Fruit fly (Drosophila melanogaster): Measurements from ENCODE around the gene CG43445.

Gene CG43445

DNA sequence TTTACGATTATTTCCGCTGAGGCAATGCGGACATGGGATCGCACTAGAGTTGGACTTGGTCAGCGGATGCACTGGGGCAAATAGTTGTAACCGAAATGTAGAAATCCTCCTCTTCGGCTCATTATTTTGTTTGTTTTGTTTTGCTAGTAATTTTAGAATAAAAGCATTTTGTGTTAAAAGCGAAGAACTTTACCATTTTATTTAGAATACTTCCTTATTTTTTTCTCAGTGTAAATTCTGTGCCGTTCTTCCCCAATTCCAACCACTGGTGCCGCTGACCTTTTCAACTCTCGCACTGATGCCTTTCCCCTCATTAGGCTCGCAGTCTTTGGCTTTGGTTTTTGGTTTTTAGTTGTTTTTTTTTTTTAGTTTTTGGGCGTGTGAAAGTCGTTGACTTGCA is 35.1 kb downstream of the CG43445 start (continued):
- TF ChIP-seq lov (optimal IDR thresholded peaks at IDR 0.05) (no peak), lov (GFP tag; IDR thresholded peaks at IDR 0.05) (peak; percentile 33; the same call in 1 of the 3 replicates), tna (GFP tag; IDR thresholded peaks at IDR 0.05; ENCODE audit: partially characterized antibody) (no peak), eyg (GFP tag; optimal IDR thresholded peaks at IDR 0.05) (no peak), Ada2b (GFP tag; IDR thresholded peaks at IDR 0.05) (peak; percentile 41; the same call in 1 of the 2 replicates), CG34422 (GFP tag; IDR thresholded peaks at IDR 0.05) (0 out of 3 replicates have a peak, but pooled peaks have one; percentile 49), nmo (GFP tag; optimal IDR thresholded peaks at IDR 0.05) (peak; percentile 64), zen (tag; optimal IDR thresholded peaks at IDR 0.05) (peak; percentile 59), CG3847 (GFP tag; IDR thresholded peaks at IDR 0.05) (0 out of 2 replicates have a peak, but pooled peaks have one; percentile 25), CG11696 (GFP tag; IDR thresholded peaks at IDR 0.05) (no peak; the same call in 1 of the 2 replicates), odd (GFP tag; optimal IDR thresholded peaks at IDR 0.05) (no peak), B-H1 (GFP tag; IDR thresholded peaks at IDR 0.05) (peak; percentile 28), p53 (GFP tag; optimal IDR thresholded peaks at IDR 0.05) (no peak), CG8944 (GFP tag; optimal IDR thresholded peaks at IDR 0.05) (peak; percentile 44), CoRest (tag; optimal IDR thresholded peaks at IDR 0.05) (peak; percentile 43), Chrac-16 (GFP tag; optimal IDR thresholded peaks at IDR 0.05) (peak; percentile 69), Mes4 (GFP tag; optimal IDR thresholded peaks at IDR 0.05) (peak; percentile 57), Gsc (GFP tag; IDR thresholded peaks at IDR 0.05) (0 out of 2 replicates have a peak, but pooled peaks have one; percentile 25), Meics (GFP tag; optimal IDR thresholded peaks at IDR 0.05) (peak; percentile 3), CG7839 (tag; optimal IDR thresholded peaks at IDR 0.05) (peak; percentile 65), CG6683 (GFP tag; optimal IDR thresholded peaks at IDR 0.05) (no peak), bab2 (GFP tag; optimal IDR thresholded peaks at IDR 0.05) (peak; percentile 15), ssp (GFP tag; IDR thresholded peaks at IDR 0.05) (peak; percentile 40; the same call in 1 of the 2 replicates), CG1647 (GFP tag; optimal IDR thresholded peaks at IDR 0.05) (no peak), CG11247 (GFP tag; IDR thresholded peaks at IDR 0.05) (no peak; the same call in 1 of the 2 replicates), CG1832 (GFP tag; optimal IDR thresholded peaks at IDR 0.05) (no peak), Doc3 (GFP tag; IDR thresholded peaks at IDR 0.05; ENCODE audit: partially characterized antibody) (no peak), Lhr (GFP tag; optimal IDR thresholded peaks at IDR 0.05) (no peak), jing (GFP tag; optimal IDR thresholded peaks at IDR 0.05) (peak; percentile 34), CG15073 (GFP tag; optimal IDR thresholded peaks at IDR 0.05) (no peak), rib (GFP tag; IDR thresholded peaks at IDR 0.05) (no peak), CG8478 (optimal IDR thresholded peaks at IDR 0.05) (no peak), mirr (GFP tag; optimal IDR thresholded peaks at IDR 0.05) (no peak), ATbp (GFP tag; optimal IDR thresholded peaks at IDR 0.05) (no peak), CG7786 (GFP tag; optimal IDR thresholded peaks at IDR 0.05) (peak; percentile 31), Trl (optimal IDR thresholded peaks at IDR 0.05) (no peak), Trl (GFP tag; optimal IDR thresholded peaks at IDR 0.05) (peak; percentile 41), fru (optimal IDR thresholded peaks at IDR 0.05) (no peak), Nf-YB (GFP tag; optimal IDR thresholded peaks at IDR 0.05) (peak; percentile 6), CG7987 (GFP tag; optimal IDR thresholded peaks at IDR 0.05) (no peak), Hr3 (GFP tag; optimal IDR thresholded peaks at IDR 0.05) (peak; percentile 52), Atf3 (GFP tag; optimal IDR thresholded peaks at IDR 0.05) (peak; percentile 28), tap (tag; optimal IDR thresholded peaks at IDR 0.05) (no peak), tll (GFP tag; optimal IDR thresholded peaks at IDR 0.05) (no peak), ind (GFP tag; optimal IDR thresholded peaks at IDR 0.05) (no peak), CG3995 (GFP tag; optimal IDR thresholded peaks at IDR 0.05) (no peak), sim (GFP tag; IDR thresholded peaks at IDR 0.05) (0 out of 2 replicates have a peak, but pooled peaks have one; percentile 36), kay (GFP tag; optimal IDR thresholded peaks at IDR 0.05) (peak; percentile 20), CG31224 (GFP tag; IDR thresholded peaks at IDR 0.05) (no peak), CG2712 (tag; optimal IDR thresholded peaks at IDR 0.05) (peak; percentile 77), oc (tag; optimal IDR thresholded peaks at IDR 0.05) (no peak), CG1529 (GFP tag; optimal IDR thresholded peaks at IDR 0.05) (no peak)

Measured in whole organism, embryonic.